Fruit fly (Drosophila melanogaster) whole organism, wandering third instar larva: ENCODE data around the gene alpha4GT2.

Experiments used
- foxo ChIP-seq, 2 experiments: fragments of 200-800 bp; sonication (Bioruptor generic); optimal IDR thresholded peaks; 2 replicates in 1 of 2; 3 replicates in 1 of 2; lab custom pipeline; 2016 to 2017; ENCODE audit warnings: missing biosample characterization in 2 of 2, missing genetic modification characterization in 2 of 2
- rgr ChIP-seq: fragments of 200-800 bp; sonication (Bioruptor generic); optimal IDR thresholded peaks from 3 replicates; lab custom pipeline; 2016; ENCODE audit warnings: missing biosample characterization, mild to moderate bottlenecking, missing genetic modification characterization

- TF ChIP-seq rgr (GFP tag; lab: Kevin White, UChicago) (no peak), foxo (GFP tag; optimal IDR thresholded peaks at IDR 0.05; lab: Kevin White, UChicago) (no peak)
These were observed 51.8 kb downstream of the alpha4GT2 start for dm6 chr3R:25883877-25884276.
